Fruit fly (Drosophila melanogaster): ENCODE results near the gene SNF4Agamma.

The SNF4Agamma gene

dm6 chr3R:21111964-21112740 is 28.4 kb upstream of the SNF4Agamma start (continued):
- TF ChIP-seq CG12219 (GFP tag; optimal IDR thresholded peaks at IDR 0.05) (peak; percentile 58), mld (GFP tag; IDR thresholded peaks at IDR 0.05; ENCODE audit: partially characterized antibody) (no peak), CG10147 (GFP tag; optimal IDR thresholded peaks at IDR 0.05) (no peak), salm (tag; optimal IDR thresholded peaks at IDR 0.05) (peak; percentile 38), Dll (GFP tag; IDR thresholded peaks at IDR 0.05; ENCODE audit: partially characterized antibody) (no peak), CG7839 (tag; optimal IDR thresholded peaks at IDR 0.05) (peak; percentile 51), CG1024 (GFP tag; IDR thresholded peaks at IDR 0.05) (no peak), CG2129 (GFP tag; IDR thresholded peaks at IDR 0.05; ENCODE audit: partially characterized antibody) (no peak), eve (GFP tag; optimal IDR thresholded peaks at IDR 0.05) (no peak), prd (optimal IDR thresholded peaks at IDR 0.05) (no peak), prd (GFP tag; IDR thresholded peaks at IDR 0.05) (peak; percentile 32; the same call in 1 of the 3 replicates), yki (optimal IDR thresholded peaks at IDR 0.05) (no peak), CHES-1-like (GFP tag; optimal IDR thresholded peaks at IDR 0.05) (no peak), CG17612 (GFP tag; IDR thresholded peaks at IDR 0.05) (no peak), CG18476 (GFP tag; optimal IDR thresholded peaks at IDR 0.05) (no peak), CG14441 (GFP tag; IDR thresholded peaks at IDR 0.05) (peak; percentile 55; the same call in 1 of the 2 replicates), PHDP (tag; optimal IDR thresholded peaks at IDR 0.05) (peak; percentile 61), Kr (GFP tag; optimal IDR thresholded peaks at IDR 0.05) (no peak), unc-4 (GFP tag; IDR thresholded peaks at IDR 0.05; ENCODE audit: partially characterized antibody) (no peak), Drgx (GFP tag; IDR thresholded peaks at IDR 0.05) (peak; percentile 19; the same call in 1 of the 2 replicates), CG15514 (GFP tag; optimal IDR thresholded peaks at IDR 0.05) (no peak), CG6854 (GFP tag; optimal IDR thresholded peaks at IDR 0.05) (no peak), CG4730 (GFP tag; IDR thresholded peaks at IDR 0.05) (no peak), onecut (GFP tag; IDR thresholded peaks at IDR 0.05) (no peak; the same call in 1 of the 2 replicates), tap (tag; optimal IDR thresholded peaks at IDR 0.05) (no peak), CG3407 (GFP tag; optimal IDR thresholded peaks at IDR 0.05) (no peak), TFAM (GFP tag; optimal IDR thresholded peaks at IDR 0.05) (no peak), Poxn (GFP tag; IDR thresholded peaks at IDR 0.05) (no peak), HLH4C (GFP tag; IDR thresholded peaks at IDR 0.05; ENCODE audit: partially characterized antibody) (0 out of 3 replicates have a peak, but pooled peaks have one; percentile 23), CG18011 (GFP tag; optimal IDR thresholded peaks at IDR 0.05) (no peak), fd64A (GFP tag; optimal IDR thresholded peaks at IDR 0.05) (no peak), zen (tag; optimal IDR thresholded peaks at IDR 0.05) (no peak), ind (GFP tag; optimal IDR thresholded peaks at IDR 0.05) (peak; percentile 36), B-H2 (GFP tag; optimal IDR thresholded peaks at IDR 0.05) (no peak), her (GFP tag; optimal IDR thresholded peaks at IDR 0.05) (no peak), tio (GFP tag; optimal IDR thresholded peaks at IDR 0.05) (no peak), Doc3 (GFP tag; IDR thresholded peaks at IDR 0.05; ENCODE audit: partially characterized antibody) (no peak; the same call in 2 of the 3 replicates), gt (GFP tag; IDR thresholded peaks at IDR 0.05) (no peak), CG33213 (GFP tag; optimal IDR thresholded peaks at IDR 0.05) (no peak), fd102C (GFP tag; optimal IDR thresholded peaks at IDR 0.05) (no peak), tll (GFP tag; optimal IDR thresholded peaks at IDR 0.05) (no peak), CG10321 (GFP tag; IDR thresholded peaks at IDR 0.05) (no peak), crol (GFP tag; IDR thresholded peaks at IDR 0.05) (no peak; the same call in 1 of the 2 replicates), tin (GFP tag; optimal IDR thresholded peaks at IDR 0.05) (peak; percentile 22), fru (optimal IDR thresholded peaks at IDR 0.05) (no peak), Dp (GFP tag; optimal IDR thresholded peaks at IDR 0.05) (no peak), CG9437 (GFP tag; optimal IDR thresholded peaks at IDR 0.05) (no peak), Bteb2 (GFP tag; optimal IDR thresholded peaks at IDR 0.05) (peak; percentile 15), bbx (GFP tag; IDR thresholded peaks at IDR 0.05; ENCODE audit: partially characterized antibody) (no peak)
